Fruit fly (Drosophila melanogaster) whole organism, adult: ENCODE measurements around the gene CG13482.

Source experiments
- CG11617 ChIP-seq: fragments of 200-800 bp; sonication (Bioruptor generic); optimal IDR thresholded peaks from 2 replicates; lab custom pipeline; 2017; ENCODE audit warnings: mild to moderate bottlenecking, missing biosample characterization, missing genetic modification reagents, missing genetic modification characterization
- CG12768 ChIP-seq: fragments of 200-800 bp; sonication (Bioruptor generic); optimal IDR thresholded peaks from 2 replicates; lab custom pipeline; 2017; ENCODE audit warnings: missing biosample characterization, missing genetic modification characterization, mild to moderate bottlenecking, moderate library complexity, missing genetic modification reagents
- CG14711 ChIP-seq: fragments of 200-800 bp; sonication (Bioruptor generic); optimal IDR thresholded peaks from 2 replicates; lab custom pipeline; 2018; ENCODE audit warnings: missing biosample characterization, mild to moderate bottlenecking, missing genetic modification characterization, moderate library complexity
- CG1620 ChIP-seq: fragments of 200-800 bp; sonication (Bioruptor generic); optimal IDR thresholded peaks from 2 replicates; lab custom pipeline; 2016; ENCODE audit warnings: missing biosample characterization, missing genetic modification characterization
- CG33017 ChIP-seq: fragments of 200-800 bp; sonication (Bioruptor generic); optimal IDR thresholded peaks from 2 replicates; lab custom pipeline; 2018; ENCODE audit warnings: missing biosample characterization, mild to moderate bottlenecking, missing genetic modification characterization, moderate library complexity
- CG5204 ChIP-seq: fragments of 200-800 bp; sonication (Bioruptor generic); optimal IDR thresholded peaks from 2 replicates; lab custom pipeline; 2016; ENCODE audit warnings: missing biosample characterization, missing genetic modification characterization
- CG7045 ChIP-seq: fragments of 200-800 bp; sonication (Bioruptor generic); optimal IDR thresholded peaks from 2 replicates; lab custom pipeline; 2017; ENCODE audit warnings: missing biosample characterization, mild to moderate bottlenecking, missing genetic modification characterization
- CG7101 ChIP-seq: fragments of 200-800 bp; sonication (Bioruptor generic); optimal IDR thresholded peaks from 2 replicates; lab custom pipeline; 2018; ENCODE audit warnings: missing biosample characterization, mild to moderate bottlenecking, missing genetic modification characterization, moderate library complexity
- Clk ChIP-seq: fragments of 200-800 bp; sonication (Bioruptor generic); optimal IDR thresholded peaks from 2 replicates; lab custom pipeline; 2017; ENCODE audit warnings: missing biosample characterization, missing genetic modification characterization
- Crg-1 ChIP-seq: fragments of 200-800 bp; sonication (Bioruptor generic); optimal IDR thresholded peaks from 2 replicates; lab custom pipeline; 2016; ENCODE audit warnings: missing biosample characterization, missing genetic modification characterization
- Hr96 ChIP-seq: fragments of 200-800 bp; sonication (Bioruptor generic); optimal IDR thresholded peaks from 2 replicates; lab custom pipeline; 2016; ENCODE audit warnings: missing biosample characterization, missing genetic modification characterization
- Mnt ChIP-seq: fragments of 200-800 bp; sonication (Bioruptor generic); optimal IDR thresholded peaks from 2 replicates; lab custom pipeline; 2016; ENCODE audit warnings: missing biosample characterization, mild to moderate bottlenecking, missing genetic modification characterization
- bab1 ChIP-seq: fragments of 200-800 bp; sonication (Bioruptor generic); optimal IDR thresholded peaks from 3 replicates; lab custom pipeline; 2019; ENCODE audit warnings: missing biosample characterization, mild to moderate bottlenecking, missing genetic modification characterization, moderate library complexity
- cic ChIP-seq: fragments of 200-800 bp; sonication (Bioruptor generic); optimal IDR thresholded peaks from 2 replicates; lab custom pipeline; 2017; ENCODE audit warnings: missing biosample characterization, mild to moderate bottlenecking, missing genetic modification characterization, moderate library complexity
- cnc ChIP-seq, 2 experiments: fragments of >200 bp; optimal IDR thresholded peaks; 2 replicates each; lab custom pipeline; 2017
- kay ChIP-seq: fragments of 200-800 bp; sonication (Bioruptor generic); peaks from one replicate; lab custom pipeline; 2016; ENCODE audit warnings: missing biosample characterization, missing genetic modification characterization, borderline replicate concordance
- ovo ChIP-seq: fragments of 200-800 bp; sonication (Bioruptor generic); optimal IDR thresholded peaks from 2 replicates; lab custom pipeline; 2016; ENCODE audit warnings: missing biosample characterization, missing genetic modification characterization
- pad ChIP-seq: fragments of 200-800 bp; sonication (Bioruptor generic); optimal IDR thresholded peaks from 3 replicates; lab custom pipeline; 2017; ENCODE audit warnings: missing biosample characterization, missing genetic modification characterization, mild to moderate bottlenecking, moderate library complexity, missing genetic modification reagents
- tj ChIP-seq: fragments of 200-800 bp; sonication (Bioruptor generic); optimal IDR thresholded peaks from 3 replicates; lab custom pipeline; 2017; ENCODE audit warnings: missing biosample characterization, mild to moderate bottlenecking, missing genetic modification characterization, moderate library complexity
- toe ChIP-seq: fragments of 200-800 bp; sonication (Bioruptor generic); optimal IDR thresholded peaks from 2 replicates; lab custom pipeline; 2016; ENCODE audit warnings: missing biosample characterization, missing genetic modification characterization

Gene CG13482

DNA sequence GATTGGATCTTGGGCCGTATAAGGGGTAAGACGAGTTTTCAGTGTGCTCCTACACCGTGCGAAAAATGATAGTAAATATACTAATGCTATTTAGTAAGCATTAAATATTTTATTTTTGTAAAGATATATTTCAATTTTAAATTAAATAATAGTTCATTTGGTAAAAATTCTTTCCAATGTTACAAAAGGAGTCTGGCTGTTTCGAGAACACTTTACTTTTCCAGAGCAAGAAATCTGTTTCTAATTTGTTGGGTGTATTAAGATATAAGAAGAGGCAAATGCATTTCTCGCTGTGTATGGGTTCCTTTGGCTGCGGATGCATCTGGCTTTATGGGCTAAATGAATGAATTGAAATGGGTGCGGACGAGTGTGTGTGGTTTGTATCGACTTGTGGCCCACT is 3.9 kb upstream of the CG13482 start:
- TF ChIP-seq Mnt (no peak), CG1620 (GFP tag; lab: Kevin White, UChicago) (no peak), CG12768 (GFP tag; lab: Kevin White, UChicago) (no peak), CG5204 (GFP tag; lab: Kevin White, UChicago) (no peak), CG7045 (GFP tag; lab: Kevin White, UChicago) (no peak)

DNA sequence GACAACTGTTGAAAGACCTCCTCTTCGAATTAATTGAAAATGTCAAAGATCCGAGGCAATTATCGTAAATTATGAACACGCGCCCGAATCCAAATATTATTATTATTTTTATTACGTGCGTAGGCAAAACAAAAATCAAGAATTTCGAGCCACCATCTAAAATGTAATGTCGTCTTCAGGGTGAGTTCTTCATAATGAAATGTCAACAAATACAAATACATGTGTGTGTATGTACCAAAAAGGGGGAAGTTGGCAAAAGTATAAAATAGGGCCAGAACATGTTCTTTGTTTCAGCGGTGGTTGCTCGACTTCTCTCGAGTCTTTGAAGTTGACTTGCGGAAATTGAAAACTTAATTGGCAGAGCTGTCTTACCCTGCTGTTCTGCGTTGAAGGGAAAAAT is 2.9 kb upstream of the CG13482 start:
- peak; percentile 54 for TF ChIP-seq kay (GFP tag; lab: Kevin White, UChicago)
- TF ChIP-seq Crg-1 (GFP tag; lab: Kevin White, UChicago): no peak
- TF ChIP-seq cic (GFP tag; lab: Kevin White, UChicago): no peak

DNA sequence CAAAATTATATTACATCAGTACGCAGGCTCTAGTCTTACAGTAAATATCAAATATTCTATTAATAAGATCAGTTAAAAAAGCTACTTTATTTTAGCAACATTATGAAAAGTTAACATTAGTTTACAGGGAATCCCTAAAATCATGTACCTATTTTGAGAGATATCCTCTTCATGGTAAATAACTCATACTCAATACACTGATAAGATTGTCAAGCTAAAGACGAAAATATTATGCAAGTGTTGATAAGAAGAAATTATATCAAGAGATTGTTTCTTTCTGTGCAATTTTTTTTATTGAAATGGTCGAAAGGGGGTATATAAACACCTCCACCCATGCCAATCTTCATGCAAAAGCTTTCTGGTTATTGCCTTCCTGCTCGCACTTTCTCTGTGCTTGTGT is 709 bp upstream of the CG13482 start:
- TF ChIP-seq Crg-1 (GFP tag; lab: Kevin White, UChicago) (no peak), Hr96 (GFP tag; lab: Kevin White, UChicago) (no peak), CG33017 (tag; lab: Kevin White, UChicago) (no peak), cnc (optimal IDR thresholded peaks at IDR 0.05; lab: Kevin White, UChicago) (no peak), bab1 (GFP tag; lab: Kevin White, UChicago) (no peak), toe (GFP tag; lab: Kevin White, UChicago) (no peak), CG1620 (GFP tag; lab: Kevin White, UChicago) (no peak), kay (GFP tag; lab: Kevin White, UChicago) (no peak), Clk (no peak), CG7045 (GFP tag; lab: Kevin White, UChicago) (no peak), cic (GFP tag; lab: Kevin White, UChicago) (no peak), Mnt (no peak)

DNA sequence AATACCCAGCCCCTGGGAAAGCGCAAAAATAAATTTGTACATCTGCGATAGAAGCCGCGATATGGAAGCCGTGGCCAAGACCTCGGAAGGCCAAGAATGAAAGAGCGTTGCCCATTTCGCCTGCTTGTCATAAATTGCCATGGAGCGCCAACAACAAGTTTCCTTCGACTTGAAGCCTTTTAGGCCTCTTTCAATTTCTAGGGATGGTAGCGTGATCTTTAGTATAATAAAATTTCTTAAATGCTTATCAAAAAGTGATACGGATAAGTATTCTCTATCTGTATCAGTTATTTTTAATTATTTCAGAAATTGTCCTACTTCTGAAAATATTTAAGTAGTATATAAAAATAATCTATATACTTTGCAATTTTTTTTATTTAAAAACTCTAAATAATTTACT is 3.4 kb downstream of the CG13482 start:
- TF ChIP-seq toe (GFP tag; lab: Kevin White, UChicago): no peak
- TF ChIP-seq CG12768 (GFP tag; lab: Kevin White, UChicago): no peak
- no peak for TF ChIP-seq CG7101
- no peak for TF ChIP-seq Clk
- TF ChIP-seq cnc (optimal IDR thresholded peaks at IDR 0.05; lab: Kevin White, UChicago): no peak

DNA sequence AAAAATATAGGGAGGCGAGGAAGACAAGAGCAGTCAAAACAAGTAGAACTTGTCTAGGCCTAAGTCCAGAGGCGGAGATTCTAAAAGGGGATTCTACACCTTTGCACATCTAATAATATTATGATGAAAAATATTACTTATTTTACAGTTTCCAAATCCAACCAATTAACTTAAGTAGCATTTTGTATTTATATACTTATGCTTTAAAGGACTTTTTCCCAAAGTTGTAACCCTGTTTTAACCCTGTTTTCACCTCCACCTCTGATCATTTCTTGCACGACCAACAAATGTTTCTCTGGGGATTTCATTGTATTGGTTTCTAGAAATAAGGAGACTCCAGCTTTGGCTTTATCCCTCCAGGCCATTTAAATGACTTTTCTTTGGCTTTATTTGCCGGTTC is 6.7 kb downstream of the CG13482 start:
- TF ChIP-seq kay (GFP tag; lab: Kevin White, UChicago) (peak; percentile 45), CG1620 (GFP tag; lab: Kevin White, UChicago) (no peak)

DNA sequence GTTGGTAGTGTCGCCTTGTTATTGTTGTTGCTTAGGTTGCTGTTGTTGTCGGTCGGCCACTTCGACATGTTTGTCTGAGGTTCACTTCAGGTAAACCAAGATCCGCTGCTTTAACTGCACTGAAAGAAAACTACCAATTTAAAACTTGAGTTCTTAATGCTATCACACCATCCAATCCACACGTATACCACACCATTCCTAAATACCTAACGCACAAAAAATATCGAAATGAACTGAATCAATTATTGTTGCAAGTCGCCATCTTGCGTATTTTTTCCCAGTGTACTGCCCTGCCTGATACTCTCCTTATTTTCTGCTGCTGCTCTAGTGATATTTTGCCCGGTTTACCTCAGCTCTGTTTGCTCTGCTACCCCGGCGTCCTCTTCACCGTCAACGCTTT is 9.7 kb downstream of the CG13482 start:
- peak; percentile 16 for TF ChIP-seq CG1620 (GFP tag; lab: Kevin White, UChicago)
- TF ChIP-seq CG14711 (tag; lab: Kevin White, UChicago): peak; percentile 31
- no peak for TF ChIP-seq cnc (optimal IDR thresholded peaks at IDR 0.05; lab: Kevin White, UChicago)
- TF ChIP-seq bab1 (GFP tag; lab: Kevin White, UChicago): peak; percentile 81
- TF ChIP-seq pad (GFP tag; lab: Kevin White, UChicago): peak; percentile 2
- peak; percentile 44 for TF ChIP-seq tj (GFP tag; lab: Kevin White, UChicago)

DNA sequence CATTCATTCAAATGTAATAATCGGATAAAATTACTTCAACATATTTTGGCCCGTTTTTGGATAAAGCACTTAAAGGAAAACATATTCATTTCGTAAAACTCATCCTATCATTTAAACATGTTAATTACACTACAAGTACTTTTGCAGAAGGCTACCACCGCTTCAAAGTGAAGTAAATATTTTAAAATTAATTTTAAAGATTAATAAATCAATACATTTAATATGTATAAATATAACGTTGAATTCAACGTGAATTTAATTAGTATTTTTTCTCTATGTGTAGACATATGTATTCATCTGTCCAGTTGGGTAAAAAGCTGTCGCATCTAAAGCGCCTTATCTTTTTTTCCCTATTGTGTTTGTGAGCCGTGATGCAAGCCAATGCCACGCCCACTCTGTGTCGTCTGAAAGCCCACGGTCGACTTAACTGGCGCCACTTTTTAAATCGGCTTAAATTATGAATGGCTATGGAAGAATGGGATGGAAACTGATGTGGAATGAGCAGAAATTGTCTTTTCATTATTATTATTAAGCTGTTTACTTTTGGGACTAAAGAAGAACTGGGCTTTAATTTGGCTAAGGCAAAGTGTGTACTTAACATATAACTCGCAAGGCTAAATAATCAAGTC is 14.3 kb downstream of the CG13482 start:
- TF ChIP-seq kay (GFP tag; lab: Kevin White, UChicago) (peak; percentile 29), tj (GFP tag; lab: Kevin White, UChicago) (no peak), CG12768 (GFP tag; lab: Kevin White, UChicago) (no peak)

DNA sequence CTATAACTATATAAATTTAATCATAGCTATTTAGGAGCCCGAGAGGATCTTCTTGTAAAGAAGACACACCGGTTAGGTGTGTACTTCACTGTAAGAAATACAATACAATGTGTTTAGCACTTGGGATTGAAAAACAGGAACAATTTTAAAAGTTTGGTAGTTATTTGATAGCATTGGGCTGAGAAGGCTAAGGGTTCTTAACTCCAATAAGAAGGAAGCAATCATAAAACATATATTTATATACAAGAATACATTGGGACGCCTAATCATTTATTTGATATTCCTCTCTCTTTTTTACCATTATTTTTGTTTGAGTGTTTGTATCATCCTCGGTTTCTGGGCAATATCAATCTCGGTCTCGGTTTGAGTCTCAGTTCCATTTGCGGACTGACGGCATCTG is 17.4 kb downstream of the CG13482 start:
- TF ChIP-seq CG14711 (tag; lab: Kevin White, UChicago) (no peak), Clk (no peak), CG1620 (GFP tag; lab: Kevin White, UChicago) (no peak), tj (GFP tag; lab: Kevin White, UChicago) (no peak), CG12768 (GFP tag; lab: Kevin White, UChicago) (no peak), CG7101 (no peak), CG33017 (tag; lab: Kevin White, UChicago) (no peak), Crg-1 (GFP tag; lab: Kevin White, UChicago) (no peak), ovo (GFP tag; lab: Kevin White, UChicago) (no peak)

DNA sequence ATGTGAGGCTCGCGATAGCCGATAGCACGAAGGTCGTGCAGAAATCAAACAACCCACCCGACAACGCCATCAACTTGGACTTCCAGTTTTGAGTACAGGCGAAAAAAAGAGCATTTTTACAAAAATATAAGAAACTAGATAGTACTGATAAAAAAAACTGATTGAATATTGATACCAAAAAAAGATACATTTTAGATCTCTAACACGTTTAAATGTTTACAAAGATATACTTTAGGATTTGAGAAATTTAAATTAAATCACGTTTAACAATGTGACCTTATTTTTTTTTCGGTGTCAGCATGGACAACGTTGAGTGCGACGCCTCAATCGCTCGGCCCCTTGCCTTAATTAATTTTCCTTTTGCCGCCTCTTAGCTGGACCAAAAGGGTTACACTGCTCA is 21.1 kb downstream of the CG13482 start:
- TF ChIP-seq cic (GFP tag; lab: Kevin White, UChicago) (no peak), Crg-1 (GFP tag; lab: Kevin White, UChicago) (no peak), CG12768 (GFP tag; lab: Kevin White, UChicago) (no peak), bab1 (GFP tag; lab: Kevin White, UChicago) (no peak), pad (GFP tag; lab: Kevin White, UChicago) (no peak), Clk (no peak), ovo (GFP tag; lab: Kevin White, UChicago) (no peak), CG11617 (GFP tag; lab: Kevin White, UChicago) (no peak)
